Worm (Caenorhabditis elegans) whole organism, midembryonic: ENCODE results near the gene srz-94.

Experiments used
- cog-1 ChIP-seq: sonication (generic microtip); optimal IDR thresholded peaks from 2 replicates; lab custom pipeline; 2016; ENCODE audit warnings: missing genetic modification characterization, missing compliant biosample characterization
- flt-1 ChIP-seq: fragments of 200-800 bp; sonication (Bioruptor generic); IDR thresholded peaks from 2 replicates; pipeline ENCODE4 v1.3.6; 2022; ENCODE audit warnings: missing genetic modification characterization, missing compliant biosample characterization
- ref-1 ChIP-seq: fragments of 200-800 bp; sonication (Bioruptor generic); conservative IDR thresholded peaks from 2 replicates; pipeline ENCODE4 v1.3.6; 2022; ENCODE audit warnings: missing genetic modification reagents, missing genetic modification characterization, missing compliant biosample characterization
- ztf-29 ChIP-seq: fragments of 200-800 bp; sonication (Bioruptor generic); IDR thresholded peaks from 2 replicates; pipeline ENCODE4 v1.3.6; 2022; ENCODE audit warnings: missing genetic modification reagents, missing genetic modification characterization, missing compliant biosample characterization

- no peak for TF ChIP-seq flt-1 (GFP tag; lab: Robert Waterston, UW)
- TF ChIP-seq ztf-29, result no peak
- TF ChIP-seq ref-1 (GFP tag; lab: Robert Waterston, UW), result no peak
- no peak for TF ChIP-seq cog-1 (tag; lab: Kevin White, UChicago)
These were observed 8.8 kb upstream of the srz-94 start, which contains the start of gene F28B1.2 for ce11 chrV:17044500-17044899.
